Fruit fly (Drosophila melanogaster) whole organism, embryonic: ENCODE results near the gene CG9628.

Experiments used
- CG14050 ChIP-seq: fragments of 200-800 bp; sonication (Bioruptor generic); IDR thresholded peaks from 3 replicates; pipeline ENCODE4 v1.3.6; 2022; ENCODE audit warnings: missing biosample characterization, missing genetic modification characterization
- CG42726 ChIP-seq: fragments of 200-800 bp; sonication (Bioruptor generic); IDR thresholded peaks from 2 replicates; pipeline ENCODE4 v1.3.6; 2022; ENCODE audit warnings: missing biosample characterization, missing genetic modification characterization; ENCODE audit not compliant: partially characterized antibody
- Camta ChIP-seq: fragments of 200-800 bp; sonication (Bioruptor generic); optimal IDR thresholded peaks from 2 replicates; lab custom pipeline; 2016; ENCODE audit warnings: missing biosample characterization, missing genetic modification characterization
- Nf-YB ChIP-seq: fragments of 200-800 bp; sonication (Bioruptor generic); optimal IDR thresholded peaks from 3 replicates; lab custom pipeline; 2019; ENCODE audit warnings: missing biosample characterization, mild to moderate bottlenecking, missing genetic modification characterization, moderate library complexity
- fd3F ChIP-seq: fragments of 200-800 bp; sonication (Bioruptor generic); optimal IDR thresholded peaks from 2 replicates; lab custom pipeline; 2018; ENCODE audit warnings: missing biosample characterization, mild to moderate bottlenecking, missing genetic modification characterization, moderate library complexity
- kah ChIP-seq: fragments of 200-800 bp; sonication (Bioruptor generic); optimal IDR thresholded peaks from 2 replicates; lab custom pipeline; 2018; ENCODE audit warnings: missing biosample characterization, mild to moderate bottlenecking, missing genetic modification characterization

DNA sequence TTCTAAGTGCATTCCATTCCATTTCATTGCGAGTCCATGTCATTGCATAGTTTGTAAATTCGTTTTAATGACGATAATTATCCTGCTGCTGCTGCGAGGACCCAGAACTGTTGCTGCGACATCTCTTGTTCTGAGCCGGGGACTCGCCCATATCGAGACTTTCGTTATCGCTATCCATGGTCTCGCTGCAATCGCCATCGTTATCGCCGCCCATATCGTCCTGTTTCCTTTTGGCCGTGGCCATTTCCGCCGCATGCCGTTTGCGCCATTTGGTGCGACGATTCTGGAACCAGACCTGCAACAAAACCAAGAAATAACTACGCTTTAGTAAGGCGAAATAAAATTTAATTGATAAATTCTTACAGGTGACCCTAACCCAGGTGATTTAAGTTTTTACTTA is 38.8 kb upstream of the CG9628 start:
- no peak for TF ChIP-seq Camta (GFP tag; lab: Kevin White, UChicago)
- TF ChIP-seq CG14050 (GFP tag; lab: Robert Waterston, UW), result no peak
- no peak for TF ChIP-seq CG42726 (GFP tag; lab: Robert Waterston, UW)
- no peak for TF ChIP-seq fd3F (GFP tag; lab: Kevin White, UChicago)
- no peak for TF ChIP-seq Nf-YB (GFP tag; lab: Kevin White, UChicago)
- TF ChIP-seq kah (GFP tag; lab: Kevin White, UChicago), result no peak
